Fruit fly (Drosophila melanogaster) whole organism, embryonic: ENCODE results near the gene CG3008.

Experiments
- Abd-B ChIP-seq: fragments of 200-800 bp; sonication (Bioruptor generic); optimal IDR thresholded peaks from 2 replicates; lab custom pipeline; 2018; ENCODE audit warnings: missing biosample characterization, mild to moderate bottlenecking, missing genetic modification characterization, moderate library complexity
- Atf3 ChIP-seq: fragments of 200-800 bp; sonication (Bioruptor generic); optimal IDR thresholded peaks from 3 replicates; lab custom pipeline; 2016; ENCODE audit warnings: missing biosample characterization, missing genetic modification characterization
- CG10267 ChIP-seq: fragments of 200-800 bp; sonication (Bioruptor generic); optimal IDR thresholded peaks from 2 replicates; lab custom pipeline; 2018; ENCODE audit warnings: missing biosample characterization, mild to moderate bottlenecking, missing genetic modification characterization, moderate library complexity
- CG13123 ChIP-seq: fragments of 200-800 bp; sonication (Bioruptor generic); optimal IDR thresholded peaks from 2 replicates; lab custom pipeline; 2016; ENCODE audit warnings: missing biosample characterization, missing genetic modification characterization
- CG13287 ChIP-seq: fragments of 200-800 bp; sonication (Bioruptor generic); IDR thresholded peaks from 2 replicates; pipeline ENCODE4 v1.3.6; 2022; ENCODE audit warnings: missing biosample characterization, missing genetic modification characterization; ENCODE audit not compliant: partially characterized antibody
- CG15479 ChIP-seq: fragments of 200-800 bp; sonication (Bioruptor generic); optimal IDR thresholded peaks from 3 replicates; lab custom pipeline; 2019; ENCODE audit warnings: missing biosample characterization, mild to moderate bottlenecking, missing genetic modification characterization, moderate library complexity
- CG16813 ChIP-seq: fragments of 200-800 bp; sonication (Bioruptor generic); IDR thresholded peaks from 3 replicates; pipeline ENCODE4 v1.3.6; 2022; ENCODE audit warnings: missing biosample characterization, missing genetic modification characterization; ENCODE audit not compliant: partially characterized antibody
- CG17612 ChIP-seq: fragments of 200-800 bp; sonication (Bioruptor generic); IDR thresholded peaks from 2 replicates; pipeline ENCODE4 v1.3.6; 2022; ENCODE audit warnings: missing biosample characterization, missing genetic modification characterization
- CG18619 ChIP-seq: fragments of 200-800 bp; sonication (Bioruptor generic); optimal IDR thresholded peaks from 3 replicates; lab custom pipeline; 2017; ENCODE audit warnings: missing biosample characterization, mild to moderate bottlenecking, missing genetic modification characterization
- CG30020 ChIP-seq: fragments of 200-800 bp; optimal IDR thresholded peaks from 2 replicates; lab custom pipeline; 2019; ENCODE audit warnings: missing biosample characterization, mild to moderate bottlenecking, missing genetic modification characterization, moderate library complexity
- CG31224 ChIP-seq: fragments of 200-800 bp; sonication (Bioruptor generic); IDR thresholded peaks from 2 replicates; pipeline ENCODE4 v1.3.6; 2022; ENCODE audit warnings: missing biosample characterization, missing genetic modification characterization
- CG32772 ChIP-seq: fragments of 200-800 bp; sonication (Bioruptor generic); IDR thresholded peaks from 2 replicates; pipeline ENCODE4 v1.3.6; 2022; ENCODE audit warnings: missing biosample characterization, missing genetic modification characterization
- CG3281 ChIP-seq: fragments of 200-800 bp; sonication (Bioruptor generic); optimal IDR thresholded peaks from 3 replicates; lab custom pipeline; 2017; ENCODE audit warnings: missing biosample characterization, mild to moderate bottlenecking, missing genetic modification characterization
- CG33557 ChIP-seq: fragments of 200-800 bp; sonication (Bioruptor generic); optimal IDR thresholded peaks from 2 replicates; lab custom pipeline; 2019; ENCODE audit warnings: missing biosample characterization, mild to moderate bottlenecking, missing genetic modification characterization, moderate library complexity
- CG4328 ChIP-seq: fragments of 200-800 bp; sonication (Bioruptor generic); optimal IDR thresholded peaks from 3 replicates; lab custom pipeline; 2017; ENCODE audit warnings: missing biosample characterization, missing genetic modification reagents, missing genetic modification characterization
- CG5953 ChIP-seq: fragments of 200-800 bp; sonication (Bioruptor generic); IDR thresholded peaks from 2 replicates; pipeline ENCODE4 v1.3.6; 2022; ENCODE audit warnings: missing biosample characterization, missing genetic modification characterization
- CG6854 ChIP-seq: fragments of 200-800 bp; sonication (Bioruptor generic); optimal IDR thresholded peaks from 3 replicates; lab custom pipeline; 2017; ENCODE audit warnings: missing biosample characterization, mild to moderate bottlenecking, missing genetic modification characterization
- CG7556 ChIP-seq: fragments of 200-800 bp; sonication (Bioruptor generic); optimal IDR thresholded peaks from 2 replicates; lab custom pipeline; 2017; ENCODE audit warnings: missing biosample characterization, mild to moderate bottlenecking, missing genetic modification characterization
- CG7786 ChIP-seq: fragments of 200-800 bp; sonication (Bioruptor generic); optimal IDR thresholded peaks from 2 replicates; lab custom pipeline; 2016; ENCODE audit warnings: missing biosample characterization, missing genetic modification characterization
- CG7839 ChIP-seq: fragments of 200-800 bp; sonication (Bioruptor generic); optimal IDR thresholded peaks from 3 replicates; lab custom pipeline; 2018; ENCODE audit warnings: missing biosample characterization, mild to moderate bottlenecking, missing genetic modification characterization, moderate library complexity
- CG8478 ChIP-seq: fragments of >200 bp; optimal IDR thresholded peaks from 2 replicates; lab custom pipeline; 2018
- Dip3 ChIP-seq: fragments of 200-800 bp; sonication (Bioruptor generic); optimal IDR thresholded peaks from 3 replicates; lab custom pipeline; 2016; ENCODE audit warnings: missing biosample characterization, missing genetic modification characterization
- Dll ChIP-seq: fragments of 200-800 bp; sonication (Bioruptor generic); IDR thresholded peaks from 4 replicates; pipeline ENCODE4 v1.3.6; 2022; ENCODE audit warnings: missing biosample characterization, missing genetic modification characterization; ENCODE audit not compliant: partially characterized antibody
- Gsc ChIP-seq: fragments of 200-800 bp; sonication (Bioruptor generic); IDR thresholded peaks from 2 replicates; pipeline ENCODE4 v1.3.6; 2022; ENCODE audit warnings: missing biosample characterization, missing genetic modification characterization
- H15 ChIP-seq: fragments of 200-800 bp; sonication (Bioruptor generic); IDR thresholded peaks from 3 replicates; pipeline ENCODE4 v1.3.6; 2022; ENCODE audit warnings: missing biosample characterization, missing genetic modification characterization
- HLH54F ChIP-seq: fragments of 200-800 bp; sonication (Bioruptor generic); optimal IDR thresholded peaks from 3 replicates; lab custom pipeline; 2016; ENCODE audit warnings: missing biosample characterization, missing genetic modification characterization
- Hr78 ChIP-seq, 2 experiments: fragments of 200-800 bp in 1 of 2; fragments of >200 bp in 1 of 2; sonication (Bioruptor generic) in 1 of 2; optimal IDR thresholded peaks; 2 replicates each; lab custom pipeline; 2017 to 2019; ENCODE audit warnings: missing biosample characterization in 2 of 2, missing genetic modification characterization in 2 of 2, mild to moderate bottlenecking in 1 of 2, moderate library complexity in 1 of 2
- Lhr ChIP-seq: fragments of 200-800 bp; sonication (Bioruptor generic); optimal IDR thresholded peaks from 3 replicates; lab custom pipeline; 2017; ENCODE audit warnings: mild to moderate bottlenecking, missing biosample characterization, missing genetic modification reagents, missing genetic modification characterization
- Lpt ChIP-seq: fragments of >200 bp; optimal IDR thresholded peaks from 2 replicates; lab custom pipeline; 2018; ENCODE audit warnings: missing biosample characterization, missing genetic modification characterization
- MESR4 ChIP-seq: fragments of 200-800 bp; sonication (Bioruptor generic); optimal IDR thresholded peaks from 2 replicates; lab custom pipeline; 2018; ENCODE audit warnings: missing biosample characterization, mild to moderate bottlenecking, missing genetic modification characterization, moderate library complexity
- MTF-1 ChIP-seq: fragments of 200-800 bp; sonication (Bioruptor generic); optimal IDR thresholded peaks from 2 replicates; lab custom pipeline; 2018; ENCODE audit warnings: missing biosample characterization, mild to moderate bottlenecking, missing genetic modification characterization, borderline replicate concordance
- Max ChIP-seq: fragments of 200-800 bp; sonication (Bioruptor generic); optimal IDR thresholded peaks from 2 replicates; lab custom pipeline; 2016; ENCODE audit warnings: missing biosample characterization, mild to moderate bottlenecking, missing genetic modification characterization
- Neu2 ChIP-seq: fragments of 200-800 bp; sonication (Bioruptor generic); optimal IDR thresholded peaks from 3 replicates; lab custom pipeline; 2016; ENCODE audit warnings: missing biosample characterization, missing genetic modification characterization, borderline replicate concordance
- Nf-YB ChIP-seq: fragments of 200-800 bp; sonication (Bioruptor generic); optimal IDR thresholded peaks from 3 replicates; lab custom pipeline; 2019; ENCODE audit warnings: missing biosample characterization, mild to moderate bottlenecking, missing genetic modification characterization, moderate library complexity
- Oaz ChIP-seq: fragments of 200-800 bp; sonication (Bioruptor generic); IDR thresholded peaks from 2 replicates; pipeline ENCODE4 v1.3.6; 2022; ENCODE audit warnings: missing biosample characterization, missing genetic modification characterization
- Rfx ChIP-seq: fragments of 200-800 bp; sonication (Bioruptor generic); IDR thresholded peaks from 2 replicates; pipeline ENCODE4 v1.3.6; 2022; ENCODE audit warnings: missing biosample characterization, missing genetic modification characterization
- Sox100B ChIP-seq: fragments of 200-800 bp; sonication (Bioruptor generic); optimal IDR thresholded peaks from 3 replicates; lab custom pipeline; 2018; ENCODE audit warnings: missing biosample characterization, mild to moderate bottlenecking, missing genetic modification characterization
- ac ChIP-seq: fragments of 200-800 bp; sonication (Bioruptor generic); optimal IDR thresholded peaks from 3 replicates; lab custom pipeline; 2017; ENCODE audit warnings: missing biosample characterization, mild to moderate bottlenecking, missing genetic modification characterization
- ato ChIP-seq: fragments of 200-800 bp; sonication (Bioruptor generic); IDR thresholded peaks from 2 replicates; pipeline ENCODE4 v1.3.6; 2022; ENCODE audit warnings: missing biosample characterization, missing genetic modification characterization; ENCODE audit not compliant: partially characterized antibody
- dmrt11E ChIP-seq: fragments of 200-800 bp; sonication (Bioruptor generic); optimal IDR thresholded peaks from 3 replicates; lab custom pipeline; 2018; ENCODE audit warnings: missing biosample characterization, mild to moderate bottlenecking, missing genetic modification characterization, moderate library complexity
- dpn ChIP-seq, 2 experiments: fragments of 200-800 bp; sonication (Bioruptor generic); optimal IDR thresholded peaks; 3 replicates each; lab custom pipeline; 2016; ENCODE audit warnings: missing biosample characterization in 2 of 2, missing genetic modification characterization in 2 of 2
- fd102C ChIP-seq: fragments of 200-800 bp; sonication (Bioruptor generic); optimal IDR thresholded peaks from 2 replicates; lab custom pipeline; 2018; ENCODE audit warnings: missing biosample characterization, mild to moderate bottlenecking, missing genetic modification characterization, moderate library complexity
- her ChIP-seq: fragments of 200-800 bp; sonication (Bioruptor generic); optimal IDR thresholded peaks from 2 replicates; lab custom pipeline; 2016; ENCODE audit warnings: missing biosample characterization, missing genetic modification characterization
- hth ChIP-seq: fragments of >200 bp; optimal IDR thresholded peaks from 2 replicates; lab custom pipeline; 2017; ENCODE audit warnings: inconsistent platforms
- lilli ChIP-seq: fragments of 200-800 bp; sonication (Bioruptor generic); optimal IDR thresholded peaks from 3 replicates; lab custom pipeline; 2016; ENCODE audit warnings: missing biosample characterization, missing genetic modification characterization
- mld ChIP-seq: fragments of 200-800 bp; sonication (Bioruptor generic); IDR thresholded peaks from 3 replicates; pipeline ENCODE4 v1.3.6; 2022; ENCODE audit warnings: missing biosample characterization, missing genetic modification characterization; ENCODE audit not compliant: partially characterized antibody
- org-1 ChIP-seq: fragments of 200-800 bp; sonication (Bioruptor generic); optimal IDR thresholded peaks from 2 replicates; lab custom pipeline; 2017; ENCODE audit warnings: missing biosample characterization, missing genetic modification characterization
- trem ChIP-seq: fragments of 200-800 bp; optimal IDR thresholded peaks from 3 replicates; lab custom pipeline; 2019; ENCODE audit warnings: missing biosample characterization, mild to moderate bottlenecking, missing genetic modification characterization, moderate library complexity
- vnd ChIP-seq: fragments of 200-800 bp; sonication (Bioruptor generic); IDR thresholded peaks from 3 replicates; pipeline ENCODE4 v1.3.6; 2022; ENCODE audit warnings: missing biosample characterization, missing genetic modification characterization; ENCODE audit not compliant: partially characterized antibody

CG3008 gene

dm6 chr2L:4837772-4838397 lies 45.2 kb upstream of the CG3008 start, which contains the start of the genes tank and CG12194 (continued):
- peak; percentile 82 for TF ChIP-seq CG33557 (GFP tag; lab: Kevin White, UChicago)
- no peak for TF ChIP-seq CG8478
- peak; percentile 97 for TF ChIP-seq CG6854 (GFP tag; lab: Kevin White, UChicago)
- peak; percentile 99 for TF ChIP-seq CG7839 (tag; lab: Kevin White, UChicago)
- TF ChIP-seq MTF-1 (GFP tag; lab: Kevin White, UChicago): peak; percentile 98
- peak; percentile 98 for TF ChIP-seq CG13123
- peak; percentile 98 for TF ChIP-seq dmrt11E (tag; lab: Kevin White, UChicago)
- peak; percentile 99 for TF ChIP-seq CG18619 (GFP tag; lab: Kevin White, UChicago)
- peak; percentile 88 for TF ChIP-seq Nf-YB (GFP tag; lab: Kevin White, UChicago)
- TF ChIP-seq H15 (GFP tag; lab: Robert Waterston, UW): peak; percentile 99
- TF ChIP-seq org-1 (GFP tag; lab: Kevin White, UChicago): peak; percentile 99
- TF ChIP-seq CG15479 (GFP tag; lab: Kevin White, UChicago): peak; percentile 26
- TF ChIP-seq vnd: peak; percentile 71
- TF ChIP-seq CG3281 (GFP tag; lab: Kevin White, UChicago): peak; percentile 98
- TF ChIP-seq trem: peak; percentile 96
- peak; percentile 98 for TF ChIP-seq Oaz (GFP tag; lab: Robert Waterston, UW)
- TF ChIP-seq MESR4 (GFP tag; lab: Kevin White, UChicago): peak; percentile 99
- peak; percentile 98 for TF ChIP-seq Max (GFP tag; lab: Kevin White, UChicago)
- no peak for TF ChIP-seq Lpt
- TF ChIP-seq Dll (GFP tag; lab: Robert Waterston, UW): peak; percentile 87
- peak; percentile 97 for TF ChIP-seq CG31224 (GFP tag; lab: Robert Waterston, UW)
- peak; percentile 99 for TF ChIP-seq CG7786 (GFP tag; lab: Kevin White, UChicago)
- 0 out of 2 replicates have a peak, but pooled peaks have one; percentile 47 for TF ChIP-seq ato
- peak; percentile 68 for TF ChIP-seq CG30020 (tag; lab: Kevin White, UChicago)
- peak; percentile 82 for TF ChIP-seq CG16813
- TF ChIP-seq ac: peak; percentile 95
- peak; percentile 98 for TF ChIP-seq Dip3 (GFP tag; lab: Kevin White, UChicago)
- peak; percentile 97 for TF ChIP-seq CG7556 (GFP tag; lab: Kevin White, UChicago)
- TF ChIP-seq CG5953 (GFP tag; lab: Robert Waterston, UW): peak; percentile 99
- TF ChIP-seq her (GFP tag; lab: Kevin White, UChicago): peak; percentile 97
- peak; percentile 99 for TF ChIP-seq dpn (GFP tag; optimal IDR thresholded peaks at IDR 0.05; lab: Kevin White, UChicago)
- peak; percentile 99 for TF ChIP-seq Abd-B (GFP tag; lab: Kevin White, UChicago)
- peak; percentile 99 for TF ChIP-seq HLH54F (GFP tag; lab: Kevin White, UChicago)
- peak; percentile 85 for TF ChIP-seq CG4328 (GFP tag; lab: Kevin White, UChicago)
- peak; percentile 99 for TF ChIP-seq lilli (GFP tag; lab: Kevin White, UChicago)
- TF ChIP-seq Lhr (GFP tag; lab: Kevin White, UChicago): peak; percentile 97
- TF ChIP-seq fd102C (GFP tag; lab: Kevin White, UChicago): peak; percentile 92
- peak; percentile 99 for TF ChIP-seq CG17612
- 0 out of 3 replicates have a peak, but pooled peaks have one; percentile 38 for TF ChIP-seq mld (GFP tag; lab: Robert Waterston, UW)
- TF ChIP-seq hth (lab: Kevin White, UChicago): no peak
- peak; percentile 96 for TF ChIP-seq CG10267 (tag; lab: Kevin White, UChicago)
- peak; percentile 99 for TF ChIP-seq Gsc (GFP tag; lab: Robert Waterston, UW)
- peak; percentile 99 for TF ChIP-seq Atf3 (GFP tag; lab: Kevin White, UChicago)
- TF ChIP-seq Hr78 (GFP tag; optimal IDR thresholded peaks at IDR 0.05; lab: Kevin White, UChicago): peak in 1 of 2 experiments; percentile 86
- peak; percentile 93 for TF ChIP-seq Neu2 (GFP tag; lab: Kevin White, UChicago)
- peak; percentile 100 for TF ChIP-seq CG32772 (GFP tag; lab: Robert Waterston, UW)
- peak; percentile 100 for TF ChIP-seq Rfx (GFP tag; lab: Robert Waterston, UW)
- peak; percentile 77 for TF ChIP-seq CG13287 (GFP tag; lab: Robert Waterston, UW)
- TF ChIP-seq Sox100B (GFP tag; lab: Kevin White, UChicago): peak; percentile 92
